Fruit fly (Drosophila melanogaster) whole organism, prepupa: ENCODE results near the gene CG32264.

Source experiments
- CG10669 ChIP-seq: fragments of 200-800 bp; sonication (Bioruptor generic); optimal IDR thresholded peaks from 3 replicates; lab custom pipeline; 2018; ENCODE audit warnings: missing biosample characterization, mild to moderate bottlenecking, missing genetic modification characterization, moderate library complexity
- CG6276 ChIP-seq: fragments of 200-800 bp; sonication (Bioruptor generic); optimal IDR thresholded peaks from 2 replicates; lab custom pipeline; 2017; ENCODE audit warnings: missing biosample characterization, mild to moderate bottlenecking, missing genetic modification characterization
- CG6792 ChIP-seq: fragments of 200-800 bp; sonication (Bioruptor generic); optimal IDR thresholded peaks from 3 replicates; lab custom pipeline; 2016; ENCODE audit warnings: missing biosample characterization, missing genetic modification characterization
- CG8119 ChIP-seq: fragments of 200-800 bp; sonication (Bioruptor generic); IDR thresholded peaks from 3 replicates; pipeline ENCODE4 v1.3.6; 2022; ENCODE audit warnings: missing biosample characterization, missing genetic modification characterization
- Eip78C ChIP-seq: fragments of 200-800 bp; sonication (Bioruptor generic); peaks from one replicate; lab custom pipeline; 2016; ENCODE audit warnings: missing biosample characterization, missing genetic modification characterization
- Ets21C ChIP-seq: fragments of 200-800 bp; sonication (Bioruptor generic); optimal IDR thresholded peaks from 3 replicates; lab custom pipeline; 2016; ENCODE audit warnings: missing biosample characterization, missing genetic modification characterization
- Hr38 ChIP-seq: sonication (Bioruptor generic); optimal IDR thresholded peaks from 2 replicates; lab custom pipeline; 2016; ENCODE audit warnings: missing biosample characterization, missing genetic modification characterization
- Hr39 ChIP-seq: fragments of 200-800 bp; sonication (Bioruptor generic); optimal IDR thresholded peaks from 2 replicates; lab custom pipeline; 2016; ENCODE audit warnings: missing biosample characterization, missing genetic modification characterization
- Hr4 ChIP-seq: fragments of 200-800 bp; sonication (Bioruptor generic); optimal IDR thresholded peaks from 3 replicates; lab custom pipeline; 2016; ENCODE audit warnings: missing biosample characterization, missing genetic modification characterization
- OdsH ChIP-seq: fragments of 200-800 bp; sonication (Bioruptor generic); optimal IDR thresholded peaks from 3 replicates; lab custom pipeline; 2016; ENCODE audit warnings: missing biosample characterization, missing genetic modification characterization
- achi ChIP-seq: fragments of 200-800 bp; sonication (Bioruptor generic); optimal IDR thresholded peaks from 3 replicates; lab custom pipeline; 2016; ENCODE audit warnings: missing biosample characterization, missing genetic modification characterization
- fd59A ChIP-seq: fragments of 200-800 bp; sonication (Bioruptor generic); optimal IDR thresholded peaks from 2 replicates; lab custom pipeline; 2017; ENCODE audit warnings: missing biosample characterization, mild to moderate bottlenecking, missing genetic modification characterization, missing genetic modification reagents
- salr ChIP-seq, 2 experiments: fragments of 200-800 bp; sonication (Bioruptor generic); optimal IDR thresholded peaks; 3 replicates each; lab custom pipeline; 2016 to 2018; ENCODE audit warnings: missing biosample characterization in 2 of 2, missing genetic modification characterization in 2 of 2, mild to moderate bottlenecking in 1 of 2
- topi ChIP-seq: fragments of 200-800 bp; sonication (Bioruptor generic); optimal IDR thresholded peaks from 3 replicates; lab custom pipeline; 2016; ENCODE audit warnings: missing biosample characterization, missing genetic modification characterization

- no peak for TF ChIP-seq topi (GFP tag; lab: Kevin White, UChicago)
- no peak for TF ChIP-seq Eip78C
- TF ChIP-seq CG8119 (GFP tag; lab: Robert Waterston, UW): no peak
- no peak for TF ChIP-seq salr (GFP tag; optimal IDR thresholded peaks at IDR 0.05; lab: Kevin White, UChicago)
- TF ChIP-seq CG6792 (GFP tag; lab: Kevin White, UChicago): no peak
- TF ChIP-seq CG10669: no peak
- TF ChIP-seq OdsH (GFP tag; lab: Kevin White, UChicago): no peak
- no peak for TF ChIP-seq Hr39 (GFP tag; lab: Kevin White, UChicago)
- no peak for TF ChIP-seq Ets21C (GFP tag; lab: Kevin White, UChicago)
- TF ChIP-seq Hr38 (GFP tag; lab: Kevin White, UChicago): no peak
- no peak for TF ChIP-seq achi (GFP tag; lab: Kevin White, UChicago)
- TF ChIP-seq Hr4 (GFP tag; lab: Kevin White, UChicago): no peak
- TF ChIP-seq CG6276 (GFP tag; lab: Kevin White, UChicago): no peak
- no peak for TF ChIP-seq fd59A
These were observed 19.2 kb upstream of the CG32264 start for dm6 chr3L:3825485-3825813.
